Worm (Caenorhabditis elegans): Measurements from ENCODE around the gene col-128.

DNA sequence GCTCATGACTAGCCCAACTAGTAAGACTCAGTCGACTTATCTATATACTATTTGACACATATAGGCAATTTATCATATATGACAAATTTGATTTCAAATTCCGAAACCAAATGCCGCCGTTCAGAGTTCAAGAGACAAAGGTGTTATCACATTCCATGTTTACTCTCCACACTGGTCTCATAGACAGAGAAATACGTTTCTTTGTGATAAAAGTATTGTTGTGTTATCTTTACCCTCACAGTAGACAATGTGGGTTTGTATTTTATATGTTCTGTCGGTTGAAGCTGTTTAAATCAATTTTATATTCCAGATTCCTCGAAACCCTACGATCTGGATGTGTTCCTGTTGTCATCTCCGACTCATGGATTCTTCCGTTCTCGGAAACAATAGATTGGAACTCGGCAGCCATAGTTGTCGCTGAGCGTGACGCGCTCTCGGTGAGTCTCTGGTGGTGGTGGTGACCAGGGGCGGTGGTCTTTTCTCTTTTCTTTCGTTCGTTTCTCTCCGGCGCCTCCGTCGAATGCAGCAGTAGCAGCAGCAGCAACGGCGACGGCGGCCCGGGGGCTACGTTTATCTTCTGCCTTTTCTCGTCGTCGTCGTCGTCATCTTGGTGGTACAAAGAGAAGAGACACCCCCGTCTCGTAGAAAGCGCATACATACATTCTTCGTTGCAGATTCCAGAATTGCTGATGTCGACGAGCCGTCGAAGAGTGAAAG, 30.8 kb upstream of the col-128 start:
- TF ChIP-seq ama-1 (optimal IDR thresholded peaks at IDR 0.05) (no peak), lin-14 (GFP tag; optimal IDR thresholded peaks at IDR 0.05) (peak; percentile 0), egl-27 (tag; optimal IDR thresholded peaks at IDR 0.05) (no peak), nhr-76 (tag; optimal IDR thresholded peaks at IDR 0.05) (no peak), unc-86 (tag; optimal IDR thresholded peaks at IDR 0.05) (no peak), ceh-8 (GFP tag; optimal IDR thresholded peaks at IDR 0.05) (no peak), elt-3 (tag; optimal IDR thresholded peaks at IDR 0.05) (no peak), unc-62 (GFP tag; optimal IDR thresholded peaks at IDR 0.05) (no peak), Y116A8C.19 (tag; optimal IDR thresholded peaks at IDR 0.05; ENCODE audit: borderline replicate concordance) (no peak), mep-1 (tag; optimal IDR thresholded peaks at IDR 0.05) (no peak), lsy-2 (tag; optimal IDR thresholded peaks at IDR 0.05) (no peak), elt-2 (tag; optimal IDR thresholded peaks at IDR 0.05) (peak; percentile 44), jun-1 (tag; optimal IDR thresholded peaks at IDR 0.05) (no peak), unc-130 (tag; optimal IDR thresholded peaks at IDR 0.05) (no peak)

Data from whole organism, L1 larva.